Fruit fly (Drosophila melanogaster) whole organism, pupa: ENCODE results near the gene CG43179.
A peak's percentile ranks its signal among the peaks of the same experiment; 100 is the strongest.

Experiments used
- CG10348 ChIP-seq: fragments of 200-800 bp; sonication (Bioruptor generic); IDR thresholded peaks from 2 replicates; pipeline ENCODE4 v1.3.6; 2022; ENCODE audit warnings: missing biosample characterization, missing genetic modification characterization
- CG12605 ChIP-seq: fragments of 200-800 bp; sonication (Bioruptor generic); IDR thresholded peaks from 2 replicates; pipeline ENCODE4 v1.3.6; 2022; ENCODE audit warnings: missing biosample characterization, missing genetic modification characterization
- CG13204 ChIP-seq: fragments of 200-800 bp; sonication (Bioruptor generic); optimal IDR thresholded peaks from 2 replicates; lab custom pipeline; 2018; ENCODE audit warnings: missing biosample characterization, mild to moderate bottlenecking, missing genetic modification characterization, moderate library complexity
- CG32121 ChIP-seq: fragments of 200-800 bp; sonication (Bioruptor generic); IDR thresholded peaks from 2 replicates; pipeline ENCODE4 v1.3.6; 2022; ENCODE audit warnings: missing biosample characterization, missing genetic modification characterization
- Ets98B ChIP-seq: fragments of 200-800 bp; sonication (Bioruptor generic); IDR thresholded peaks from 2 replicates; pipeline ENCODE4 v1.3.6; 2022; ENCODE audit warnings: missing biosample characterization, missing genetic modification characterization
- Pif1B ChIP-seq: fragments of 200-800 bp; sonication (Bioruptor generic); optimal IDR thresholded peaks from 3 replicates; lab custom pipeline; 2016; ENCODE audit warnings: missing biosample characterization, missing genetic modification characterization

- TF ChIP-seq CG32121 (GFP tag; lab: Robert Waterston, UW), result peak; percentile 37; the same call in 1 of the 2 replicates
- no peak for TF ChIP-seq Ets98B (GFP tag; lab: Robert Waterston, UW)
- TF ChIP-seq CG12605, result 0 out of 2 replicates have a peak, but pooled peaks have one; percentile 19
- TF ChIP-seq CG10348 (GFP tag; lab: Robert Waterston, UW), result no peak
- no peak for TF ChIP-seq Pif1B (GFP tag; lab: Kevin White, UChicago)
- TF ChIP-seq CG13204 (GFP tag; lab: Kevin White, UChicago), result no peak
Measured at dm6 chr3R:14292307-14292711, 36.4 kb downstream of the CG43179 start.
